Fruit fly (Drosophila melanogaster): ENCODE results near the gene Gld.

DNA sequence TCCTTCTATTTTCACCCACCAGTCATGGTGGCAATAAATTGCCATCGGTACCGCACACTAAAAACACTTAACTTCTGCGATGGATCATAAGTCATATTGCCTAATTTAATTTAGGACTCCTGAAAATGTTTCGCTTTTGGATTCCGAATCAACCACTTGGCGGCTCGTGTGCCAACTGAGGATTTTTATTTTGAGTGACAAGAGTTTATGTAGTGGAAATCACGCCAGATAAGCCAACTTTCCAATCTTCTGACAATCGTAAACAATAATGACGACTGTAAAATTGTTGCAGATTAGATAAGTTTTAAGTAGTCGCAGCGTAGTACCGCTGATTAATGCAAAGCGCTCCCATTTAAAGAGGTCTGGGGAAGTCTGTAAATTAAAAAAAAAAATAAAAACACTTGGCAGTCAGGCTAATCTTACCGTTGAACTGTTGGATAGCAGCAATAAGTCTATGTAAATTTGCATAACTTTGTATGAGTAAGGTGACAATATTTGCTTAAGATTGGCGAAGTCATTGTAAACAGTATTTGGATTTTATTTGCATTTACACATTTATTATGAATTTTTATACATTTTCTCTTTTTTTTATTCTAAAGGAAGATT is 48.5 kb downstream of the Gld start, which contains the start of gene CG14606:
- TF ChIP-seq CG4496 (GFP tag; IDR thresholded peaks at IDR 0.05) = no peak
- no peak for TF ChIP-seq CG8301 (tag; optimal IDR thresholded peaks at IDR 0.05)
- TF ChIP-seq CG14655 (GFP tag; optimal IDR thresholded peaks at IDR 0.05) = no peak
- TF ChIP-seq CG34367 (tag; optimal IDR thresholded peaks at IDR 0.05) = no peak
- TF ChIP-seq CG32121 (GFP tag; IDR thresholded peaks at IDR 0.05) = no peak
- TF ChIP-seq Ets98B (GFP tag; IDR thresholded peaks at IDR 0.05) = no peak
- no peak for TF ChIP-seq EcR (GFP tag; optimal IDR thresholded peaks at IDR 0.05)
- no peak for TF ChIP-seq rn (GFP tag; IDR thresholded peaks at IDR 0.05)
- no peak for TF ChIP-seq Snoo (tag; optimal IDR thresholded peaks at IDR 0.05)
- TF ChIP-seq CG9948 (tag; optimal IDR thresholded peaks at IDR 0.05) = no peak
- no peak for TF ChIP-seq CG15710 (tag; optimal IDR thresholded peaks at IDR 0.05)
- TF ChIP-seq Pif1B (GFP tag; optimal IDR thresholded peaks at IDR 0.05) = no peak
